Fruit fly (Drosophila melanogaster) whole organism, embryonic: Measurements from ENCODE around the gene bin.

Experiments used
- CG18599 ChIP-seq: fragments of 200-800 bp; sonication (Bioruptor generic); optimal IDR thresholded peaks from 3 replicates; lab custom pipeline; 2017; ENCODE audit warnings: missing biosample characterization, missing genetic modification characterization, mild to moderate bottlenecking, moderate library complexity, missing genetic modification reagents
- CG32767 ChIP-seq: fragments of 200-800 bp; sonication (Bioruptor generic); IDR thresholded peaks from 2 replicates; pipeline ENCODE4 v1.3.6; 2022; ENCODE audit warnings: missing biosample characterization, missing genetic modification characterization
- CG6254 ChIP-seq: fragments of 200-800 bp; sonication (Bioruptor generic); optimal IDR thresholded peaks from 3 replicates; lab custom pipeline; 2017; ENCODE audit warnings: mild to moderate bottlenecking, missing biosample characterization, missing genetic modification reagents, missing genetic modification characterization
- Dbx ChIP-seq: fragments of 200-800 bp; sonication (Bioruptor generic); IDR thresholded peaks from 3 replicates; pipeline ENCODE4 v1.3.6; 2022; ENCODE audit warnings: missing biosample characterization, missing genetic modification characterization
- emc ChIP-seq: fragments of 200-800 bp; sonication (Bioruptor generic); optimal IDR thresholded peaks from 2 replicates; lab custom pipeline; 2016; ENCODE audit warnings: missing biosample characterization, missing genetic modification characterization
- kay ChIP-seq: fragments of 200-800 bp; sonication (Bioruptor generic); optimal IDR thresholded peaks from 2 replicates; lab custom pipeline; 2016; ENCODE audit warnings: missing biosample characterization, missing genetic modification characterization
- nerfin-1 ChIP-seq: fragments of 200-800 bp; sonication (Bioruptor generic); optimal IDR thresholded peaks from 3 replicates; lab custom pipeline; 2019; ENCODE audit warnings: missing biosample characterization, mild to moderate bottlenecking, missing genetic modification characterization, moderate library complexity

dm6 chr3L:6999993-7000392 lies 9.6 kb downstream of the bin start:
- no peak for TF ChIP-seq kay
- TF ChIP-seq Dbx (GFP tag; lab: Robert Waterston, UW): no peak
- TF ChIP-seq nerfin-1 (tag; lab: Kevin White, UChicago): no peak
- no peak for TF ChIP-seq CG6254 (GFP tag; lab: Kevin White, UChicago)
- no peak for TF ChIP-seq emc (GFP tag; lab: Kevin White, UChicago)
- TF ChIP-seq CG32767 (GFP tag; lab: Robert Waterston, UW): no peak
- TF ChIP-seq CG18599 (GFP tag; lab: Kevin White, UChicago): no peak
